Fruit fly (Drosophila melanogaster) whole organism: ENCODE data around the gene CG14891.

Experiments
- CG8478 ChIP-seq: fragments of >200 bp; optimal IDR thresholded peaks from 2 replicates; lab custom pipeline; 2018; ENCODE audit warnings: inconsistent platforms
- Dll ChIP-seq: fragments of >200 bp; optimal IDR thresholded peaks from 2 replicates; lab custom pipeline; 2017
- EcR ChIP-seq, 2 experiments: fragments of >200 bp; optimal IDR thresholded peaks; 2 replicates each; lab custom pipeline; 2017; ENCODE audit warnings: missing biosample characterization in 2 of 2, missing genetic modification characterization in 2 of 2, missing genetic modification reagents in 2 of 2
- pan ChIP-seq: fragments of >200 bp; optimal IDR thresholded peaks from 2 replicates; lab custom pipeline; 2017
- psq ChIP-seq: fragments of >200 bp; optimal IDR thresholded peaks from 2 replicates; lab custom pipeline; 2017
- usp ChIP-seq: fragments of >200 bp; optimal IDR thresholded peaks from 2 replicates; lab custom pipeline; 2017; ENCODE audit warnings: missing biosample characterization, missing genetic modification characterization, mixed read lengths

The CG14891 gene

DNA sequence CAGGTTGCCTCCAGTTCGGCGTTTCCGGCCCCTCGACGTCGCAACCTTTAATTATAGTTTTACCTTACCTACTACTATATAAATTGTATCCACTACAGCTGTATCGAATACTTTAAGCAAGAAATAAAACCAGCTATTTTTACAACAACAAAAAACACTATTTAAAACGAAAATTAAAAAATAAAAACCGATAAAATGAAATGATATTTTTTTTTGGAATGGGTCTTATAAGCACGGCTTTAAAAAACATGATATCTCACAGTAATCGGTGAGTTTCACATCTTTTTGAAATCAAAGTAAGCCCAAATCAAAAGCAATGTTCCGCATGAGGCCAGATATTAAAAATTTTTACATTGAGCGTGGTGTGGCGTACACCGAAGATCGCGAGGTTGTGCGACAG is at the start of gene CG14891:
Gene CG14891 (plus strand): TSS at position 301 of the 400 bp plus-strand sequence.
- TF ChIP-seq EcR (GFP tag; optimal IDR thresholded peaks at IDR 0.05; lab: Kevin White, UChicago), result no peak
- TF ChIP-seq Dll, result no peak
- no peak for TF ChIP-seq psq (lab: Kevin White, UChicago)
- TF ChIP-seq pan, result no peak
- no peak for TF ChIP-seq usp
- no peak for TF ChIP-seq CG8478 (lab: Kevin White, UChicago)

DNA sequence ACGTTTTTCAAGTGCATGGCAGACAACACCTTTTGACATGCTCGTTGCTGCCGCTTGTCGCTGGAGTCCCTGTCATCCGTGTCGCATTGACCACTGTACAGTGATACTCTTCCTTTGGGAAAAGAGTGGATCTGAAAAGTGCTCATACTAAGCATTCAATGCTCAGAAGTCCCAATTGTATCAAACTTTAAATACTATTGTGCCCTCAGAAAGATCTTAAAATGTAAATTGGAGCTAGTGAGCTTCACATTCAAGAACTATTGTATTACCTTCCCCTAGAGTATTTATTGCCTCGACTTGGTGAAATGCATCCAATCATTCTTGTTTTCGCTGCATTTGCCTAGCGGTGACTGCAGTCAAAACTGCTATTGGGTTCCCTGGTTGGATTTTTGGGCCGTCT is 47.9 kb upstream of the CG14891 start:
- no peak for TF ChIP-seq EcR (GFP tag; optimal IDR thresholded peaks at IDR 0.05; lab: Kevin White, UChicago)
- TF ChIP-seq pan, result no peak
- TF ChIP-seq Dll, result no peak
- TF ChIP-seq usp, result no peak
- TF ChIP-seq CG8478 (lab: Kevin White, UChicago), result no peak
- TF ChIP-seq psq (lab: Kevin White, UChicago), result no peak

DNA sequence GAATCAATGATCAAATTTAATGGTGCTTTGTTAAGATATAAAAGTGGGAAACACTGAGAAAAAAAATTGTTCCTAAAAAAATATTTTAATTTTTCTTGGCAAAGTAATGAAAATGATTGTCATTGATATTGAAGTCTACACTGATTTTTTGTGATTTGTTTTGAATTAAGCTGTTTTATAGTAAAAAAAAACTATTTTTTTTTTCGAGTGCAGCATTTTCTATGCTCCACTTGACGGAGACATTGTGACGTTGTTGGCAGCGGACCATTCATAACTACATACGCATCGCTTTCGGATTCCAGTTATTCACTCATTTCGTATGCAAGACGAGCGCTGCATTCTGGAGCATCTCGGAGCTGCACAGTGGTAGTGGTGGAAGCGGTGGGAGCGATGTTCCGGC is 47.1 kb upstream of the CG14891 start:
- no peak for TF ChIP-seq pan
- TF ChIP-seq EcR (GFP tag; optimal IDR thresholded peaks at IDR 0.05; lab: Kevin White, UChicago), result no peak
- TF ChIP-seq psq (lab: Kevin White, UChicago), result no peak

DNA sequence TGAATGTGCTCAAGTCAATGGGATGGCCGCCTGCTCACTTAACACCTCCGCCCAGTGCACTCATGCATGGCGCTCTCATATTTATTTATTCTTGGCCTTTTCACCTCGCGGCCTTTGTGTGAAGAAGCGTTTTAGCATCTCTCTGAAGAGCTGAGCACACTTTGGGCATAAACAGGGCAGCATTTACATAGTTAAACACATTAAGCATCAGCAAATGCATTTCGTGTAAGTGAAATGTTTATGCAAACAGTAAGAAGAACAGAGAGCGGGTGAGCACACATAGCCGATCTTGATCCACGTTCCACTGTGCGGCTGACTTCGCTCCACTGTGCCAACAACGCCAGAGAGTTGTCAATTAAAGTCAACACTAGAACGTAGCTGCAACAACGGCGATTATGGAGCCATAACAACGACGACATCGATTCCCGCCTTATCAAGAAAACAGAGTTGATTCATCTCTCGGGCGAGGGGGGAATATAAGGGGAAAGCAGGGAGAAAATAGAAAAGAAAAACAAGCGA is 46.7 kb upstream of the CG14891 start:
- TF ChIP-seq pan (no peak), psq (lab: Kevin White, UChicago) (no peak), CG8478 (lab: Kevin White, UChicago) (no peak), Dll (no peak), usp (no peak), EcR (GFP tag; optimal IDR thresholded peaks at IDR 0.05; lab: Kevin White, UChicago) (no peak)

DNA sequence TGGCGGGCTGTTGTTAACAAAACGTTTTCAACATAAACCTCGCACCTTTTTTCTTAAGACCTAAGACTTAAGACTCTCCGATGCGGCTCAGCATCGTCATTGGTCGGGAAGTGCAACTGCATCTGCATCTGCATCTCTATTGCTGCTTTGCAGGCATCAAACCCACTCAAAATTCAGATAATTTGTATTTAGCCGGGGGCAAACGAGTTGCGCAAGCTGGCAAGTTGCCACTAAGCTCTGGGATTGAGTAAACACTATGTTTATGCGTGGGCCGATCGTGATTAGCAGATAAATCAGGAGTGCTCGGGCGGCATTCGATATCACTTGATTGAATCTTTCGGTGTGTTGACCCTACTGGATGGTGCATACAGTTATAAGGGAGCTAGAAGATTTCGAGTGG is 45.8 kb upstream of the CG14891 start:
- TF ChIP-seq pan, result no peak
- no peak for TF ChIP-seq CG8478 (lab: Kevin White, UChicago)
- TF ChIP-seq EcR (GFP tag; optimal IDR thresholded peaks at IDR 0.05; lab: Kevin White, UChicago), result no peak
- TF ChIP-seq Dll, result no peak

DNA sequence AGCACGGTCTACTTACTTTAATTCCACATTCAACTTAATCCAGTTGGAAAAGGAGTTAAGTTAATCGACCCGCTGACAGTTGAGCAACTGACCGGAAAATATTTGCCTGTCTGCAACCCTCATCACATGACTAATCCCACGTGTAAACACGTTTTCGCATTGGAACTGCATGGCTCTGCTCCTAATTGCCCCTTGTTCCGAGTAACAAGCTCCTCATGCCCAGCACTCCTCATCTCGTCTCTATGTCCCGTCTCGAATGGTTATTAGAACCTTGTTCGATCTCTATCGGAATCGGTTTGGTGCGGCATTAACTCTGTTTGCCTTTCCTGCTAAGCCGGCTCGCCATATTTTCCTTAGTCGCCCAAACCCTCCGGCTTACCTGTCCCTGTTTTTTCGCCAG is 45.1 kb upstream of the CG14891 start:
- TF ChIP-seq Dll, result no peak
- TF ChIP-seq psq (lab: Kevin White, UChicago), result no peak
- TF ChIP-seq CG8478 (lab: Kevin White, UChicago), result no peak
- no peak for TF ChIP-seq usp

DNA sequence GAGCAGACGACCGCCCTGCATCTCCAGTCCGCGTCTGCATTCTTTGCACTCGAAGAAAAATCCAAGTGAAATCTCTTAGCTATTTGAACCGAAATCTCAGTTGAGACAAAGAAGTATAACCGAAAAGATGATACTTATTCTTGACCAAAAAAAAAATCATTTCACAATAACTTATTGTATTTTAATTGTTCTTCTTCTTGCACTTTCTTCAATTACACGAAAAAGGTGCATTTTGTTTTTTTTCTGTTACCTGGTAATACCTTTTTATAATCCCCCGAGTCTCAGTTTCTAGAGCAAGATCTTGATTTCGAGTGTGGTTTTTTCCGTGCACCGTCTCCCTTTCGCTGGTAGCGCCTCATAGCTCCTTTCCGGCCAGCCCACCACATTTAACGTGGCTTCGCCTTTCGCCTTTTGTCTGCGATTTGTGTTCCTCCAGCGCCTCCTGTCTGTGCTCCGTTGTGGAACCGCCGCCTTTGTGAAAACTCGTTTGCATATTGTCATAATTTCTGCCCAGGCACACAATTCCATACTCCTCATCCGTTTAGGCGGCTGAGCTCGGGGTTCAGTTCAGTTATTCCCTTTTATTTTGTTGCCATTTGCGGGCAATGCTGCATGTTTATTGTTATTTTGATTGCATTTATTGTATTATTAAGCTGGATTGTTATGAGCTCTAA is 44.5 kb upstream of the CG14891 start:
- no peak for TF ChIP-seq usp
- no peak for TF ChIP-seq EcR (GFP tag; optimal IDR thresholded peaks at IDR 0.05; lab: Kevin White, UChicago)
- TF ChIP-seq CG8478 (lab: Kevin White, UChicago), result no peak
- TF ChIP-seq psq (lab: Kevin White, UChicago), result no peak
- no peak for TF ChIP-seq Dll
- TF ChIP-seq pan, result no peak

DNA sequence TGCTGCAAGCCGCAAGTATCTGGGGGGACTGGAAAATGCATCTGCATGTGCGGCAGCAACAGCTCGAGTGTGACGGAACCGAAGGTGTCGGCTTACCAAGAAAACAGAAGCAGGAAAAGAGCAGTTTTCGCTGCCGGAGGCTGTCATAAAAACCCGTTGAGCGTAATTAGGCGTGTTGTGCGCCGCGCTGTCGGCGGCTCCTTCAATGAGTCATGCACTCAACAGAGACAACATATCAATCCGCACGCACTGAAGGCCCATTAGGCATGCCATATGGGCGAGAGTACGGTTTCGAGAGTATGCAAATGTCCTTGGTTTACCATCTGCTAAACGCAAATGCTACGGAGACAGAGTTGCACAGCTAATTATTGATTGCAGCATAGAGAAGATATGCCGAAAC is 42.9 kb upstream of the CG14891 start:
- TF ChIP-seq Dll (no peak), CG8478 (lab: Kevin White, UChicago) (no peak), psq (lab: Kevin White, UChicago) (no peak), usp (no peak)

DNA sequence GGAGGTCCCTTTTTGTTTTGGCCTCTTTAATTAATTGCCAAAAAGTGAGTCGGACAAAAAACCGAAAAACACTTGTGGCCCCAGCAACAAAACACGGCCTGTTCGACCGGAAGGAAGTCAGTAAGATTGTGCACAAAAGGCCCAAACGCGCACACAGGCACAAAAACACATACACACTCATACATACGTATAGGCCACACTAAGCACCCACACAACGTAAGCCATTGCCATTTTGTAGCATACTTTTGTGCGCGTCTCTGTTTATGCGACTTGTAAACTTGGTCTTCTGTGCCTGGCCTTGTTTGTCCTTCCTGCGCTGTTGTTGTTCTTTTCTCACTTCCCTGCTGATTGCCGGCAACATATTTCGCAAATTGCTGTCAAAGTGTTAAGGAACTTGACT is 40.9 kb upstream of the CG14891 start:
- no peak for TF ChIP-seq EcR (GFP tag; optimal IDR thresholded peaks at IDR 0.05; lab: Kevin White, UChicago)
- no peak for TF ChIP-seq psq (lab: Kevin White, UChicago)
- no peak for TF ChIP-seq usp
- no peak for TF ChIP-seq CG8478 (lab: Kevin White, UChicago)
- TF ChIP-seq Dll, result no peak
- no peak for TF ChIP-seq pan

DNA sequence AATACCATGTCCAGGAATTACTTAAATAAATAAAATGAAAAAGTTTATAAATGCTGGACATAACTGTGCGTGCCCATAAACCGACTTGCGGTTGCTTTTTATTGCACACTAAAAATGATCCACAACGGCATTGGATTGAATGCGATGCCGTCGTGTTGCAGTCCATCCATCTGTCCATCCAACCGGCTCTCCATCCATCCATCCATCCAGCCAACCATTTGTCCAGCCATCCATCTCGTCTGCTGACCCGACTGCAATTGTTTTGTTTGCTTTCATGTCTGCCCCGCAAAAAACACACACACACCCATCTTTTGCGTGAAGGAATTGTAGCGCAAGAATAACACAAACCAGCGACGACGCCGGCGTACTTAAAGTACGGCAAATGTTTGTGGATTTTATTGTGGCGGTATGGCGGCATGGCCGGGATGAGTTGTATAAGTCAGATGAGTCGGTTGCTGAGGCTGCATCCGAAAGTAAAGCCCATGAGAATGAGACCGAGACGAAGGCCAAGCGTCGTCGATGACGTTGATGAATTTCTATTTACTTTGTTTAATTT is 37.5 kb upstream of the CG14891 start:
- TF ChIP-seq psq (lab: Kevin White, UChicago) (no peak), usp (no peak), EcR (GFP tag; optimal IDR thresholded peaks at IDR 0.05; lab: Kevin White, UChicago) (no peak), pan (no peak), CG8478 (lab: Kevin White, UChicago) (no peak), Dll (no peak)

DNA sequence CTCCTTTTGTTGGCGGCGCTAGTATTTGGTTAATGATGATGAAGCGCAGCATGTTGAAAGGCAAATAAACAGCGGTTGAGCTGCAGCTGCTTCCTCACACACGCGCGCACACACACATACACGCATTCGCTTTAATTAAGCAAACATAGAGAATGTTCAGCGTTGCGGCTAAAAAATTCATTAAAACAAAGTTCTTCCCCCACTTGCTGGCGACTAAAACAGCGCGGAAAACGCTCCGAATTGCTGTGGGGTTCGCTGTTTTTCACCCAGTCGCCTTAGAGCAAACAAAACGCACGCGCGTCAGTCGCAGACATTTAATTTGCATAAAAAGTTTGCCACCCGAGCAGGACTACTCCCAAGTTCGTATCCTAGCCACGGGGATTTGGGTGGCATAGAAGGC is 34.0 kb upstream of the CG14891 start:
- TF ChIP-seq pan, result no peak
- no peak for TF ChIP-seq psq (lab: Kevin White, UChicago)
- no peak for TF ChIP-seq EcR (GFP tag; optimal IDR thresholded peaks at IDR 0.05; lab: Kevin White, UChicago)
- TF ChIP-seq usp, result no peak
- TF ChIP-seq CG8478 (lab: Kevin White, UChicago), result no peak
- TF ChIP-seq Dll, result no peak

DNA sequence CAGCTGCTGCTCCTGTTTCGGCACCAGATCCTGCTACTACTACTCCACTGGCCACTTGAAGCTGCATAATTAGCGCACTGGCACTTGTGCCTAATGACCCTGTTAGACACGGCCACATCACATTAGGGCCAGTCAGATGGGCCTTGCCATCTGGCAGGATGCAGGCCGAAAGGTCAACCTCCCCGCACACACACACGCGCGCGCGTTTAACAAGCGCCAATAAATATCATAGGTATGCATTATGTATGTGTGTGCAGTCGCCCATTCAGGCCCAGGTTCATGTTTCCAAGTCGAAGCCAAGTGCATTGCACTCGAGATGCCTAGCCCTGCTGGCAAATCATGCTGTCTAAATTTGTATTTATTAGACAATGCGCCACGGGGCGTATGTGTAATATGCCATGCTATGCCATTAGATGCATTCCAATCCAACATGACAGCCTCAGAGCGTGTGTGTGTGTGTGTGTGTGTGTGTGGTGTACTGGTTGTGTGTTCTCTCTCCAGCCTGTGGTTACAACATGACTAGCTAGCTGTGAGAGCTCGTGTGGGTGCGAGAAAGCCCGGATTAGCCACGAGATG is 32.4 kb upstream of the CG14891 start:
- no peak for TF ChIP-seq Dll
- TF ChIP-seq pan, result no peak
- no peak for TF ChIP-seq EcR (GFP tag; optimal IDR thresholded peaks at IDR 0.05; lab: Kevin White, UChicago)
- TF ChIP-seq usp, result no peak
- no peak for TF ChIP-seq psq (lab: Kevin White, UChicago)
- no peak for TF ChIP-seq CG8478 (lab: Kevin White, UChicago)

DNA sequence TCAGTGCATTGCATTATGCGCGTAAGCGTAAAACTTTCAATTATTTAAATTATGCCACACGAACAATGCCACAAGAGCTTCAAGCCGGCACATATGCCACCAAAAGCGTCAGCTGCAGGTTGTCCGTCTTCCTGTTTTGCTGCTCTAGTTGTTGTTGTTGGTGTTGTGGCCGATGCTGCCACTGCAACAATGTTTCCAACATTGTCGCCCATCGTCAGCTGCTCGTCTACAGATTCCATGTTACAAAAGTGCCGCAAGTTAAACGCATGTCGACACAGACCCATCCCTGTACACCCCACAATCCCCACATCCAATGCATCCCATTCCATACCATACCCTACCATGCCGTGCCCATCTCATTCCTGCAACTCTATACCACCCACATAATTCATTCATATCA is 30.0 kb upstream of the CG14891 start:
- TF ChIP-seq pan, result no peak
- TF ChIP-seq psq (lab: Kevin White, UChicago), result no peak
- TF ChIP-seq Dll, result no peak
- TF ChIP-seq usp, result no peak
- no peak for TF ChIP-seq EcR (GFP tag; optimal IDR thresholded peaks at IDR 0.05; lab: Kevin White, UChicago)
